Worm (Caenorhabditis elegans) whole organism, late embryonic: ENCODE measurements around the gene irld-27.

ENCODE experiments used
- F13H6.1 ChIP-seq: sonication (generic microtip); optimal IDR thresholded peaks from 2 replicates; lab custom pipeline; 2016; ENCODE audit warnings: missing genetic modification characterization, missing compliant biosample characterization
- K02D7.2 ChIP-seq: sonication (generic microtip); optimal IDR thresholded peaks from 2 replicates; lab custom pipeline; 2017; ENCODE audit warnings: mild to moderate bottlenecking, missing genetic modification characterization, missing compliant biosample characterization
- ceh-19 ChIP-seq: fragments of 200-800 bp; sonication (Bioruptor generic); optimal IDR thresholded peaks from 2 replicates; lab custom pipeline; 2018; ENCODE audit warnings: mild to moderate bottlenecking, missing genetic modification characterization, missing compliant biosample characterization
- ceh-31 ChIP-seq: sonication (generic microtip); optimal IDR thresholded peaks from 2 replicates; lab custom pipeline; 2016; ENCODE audit warnings: missing genetic modification characterization, missing compliant biosample characterization
- ceh-34 ChIP-seq: sonication (generic microtip); optimal IDR thresholded peaks from 2 replicates; lab custom pipeline; 2016; ENCODE audit warnings: mild to moderate bottlenecking, missing genetic modification characterization, missing compliant biosample characterization
- ceh-9 ChIP-seq: sonication (generic microtip); optimal IDR thresholded peaks from 2 replicates; lab custom pipeline; 2016; ENCODE audit warnings: mild to moderate bottlenecking, missing genetic modification characterization, inconsistent platforms, missing compliant biosample characterization
- nhr-232 ChIP-seq: sonication (generic microtip); optimal IDR thresholded peaks from 2 replicates; lab custom pipeline; 2016; ENCODE audit warnings: missing genetic modification characterization, missing compliant biosample characterization
- pha-2 ChIP-seq: sonication (generic microtip); optimal IDR thresholded peaks from 2 replicates; lab custom pipeline; 2017; ENCODE audit warnings: mild to moderate bottlenecking, missing genetic modification characterization, missing compliant biosample characterization
- pqm-1 ChIP-seq: sonication (generic microtip); optimal IDR thresholded peaks from 2 replicates; lab custom pipeline; 2016; ENCODE audit warnings: missing genetic modification characterization, missing compliant biosample characterization
- rnt-1 ChIP-seq: sonication (generic microtip); optimal IDR thresholded peaks from 2 replicates; lab custom pipeline; 2016; ENCODE audit warnings: missing genetic modification characterization, missing compliant biosample characterization
- tbx-2 ChIP-seq: sonication (generic microtip); optimal IDR thresholded peaks from 2 replicates; lab custom pipeline; 2016; ENCODE audit warnings: missing genetic modification characterization, missing compliant biosample characterization

DNA sequence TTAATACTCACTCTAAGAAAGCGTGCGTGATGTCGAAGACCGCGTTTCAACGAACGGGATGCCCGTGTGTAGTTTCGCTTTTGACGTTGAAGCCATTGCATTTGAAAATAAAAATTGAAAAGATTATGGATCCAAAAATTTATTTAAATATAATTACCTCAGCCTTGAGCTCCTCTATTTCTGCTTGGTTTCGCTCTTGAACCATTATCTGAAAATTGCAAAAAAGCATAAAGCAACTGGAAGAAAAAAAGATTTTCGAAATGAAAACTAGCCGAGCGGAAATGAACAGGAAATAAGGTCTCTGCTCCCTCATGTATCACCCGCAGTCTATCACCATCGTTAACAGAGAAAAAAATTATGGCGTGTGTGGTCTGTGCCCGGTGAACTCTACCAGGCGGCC is 35.0 kb downstream of the irld-27 start, which contains the start of gene Y49F6C.6:
- no peak for TF ChIP-seq F13H6.1 (tag; lab: Kevin White, UChicago)
- no peak for TF ChIP-seq tbx-2 (tag; lab: Kevin White, UChicago)
- no peak for TF ChIP-seq ceh-34 (tag; lab: Kevin White, UChicago)
- TF ChIP-seq ceh-31 (tag; lab: Kevin White, UChicago), result no peak
- no peak for TF ChIP-seq nhr-232 (tag; lab: Kevin White, UChicago)
- TF ChIP-seq ceh-19 (GFP tag; lab: Kevin White, UChicago), result no peak
- no peak for TF ChIP-seq ceh-9 (tag; lab: Kevin White, UChicago)
- TF ChIP-seq rnt-1 (tag; lab: Kevin White, UChicago), result no peak
- no peak for TF ChIP-seq pqm-1 (tag; lab: Kevin White, UChicago)
- no peak for TF ChIP-seq K02D7.2 (tag; lab: Kevin White, UChicago)
- TF ChIP-seq pha-2 (tag; lab: Kevin White, UChicago), result no peak
